Worm (Caenorhabditis elegans): ENCODE results near the gene fbxa-185.
A peak's percentile ranks its signal among the peaks of the same experiment; 100 is the strongest.

Gene fbxa-185

DNA sequence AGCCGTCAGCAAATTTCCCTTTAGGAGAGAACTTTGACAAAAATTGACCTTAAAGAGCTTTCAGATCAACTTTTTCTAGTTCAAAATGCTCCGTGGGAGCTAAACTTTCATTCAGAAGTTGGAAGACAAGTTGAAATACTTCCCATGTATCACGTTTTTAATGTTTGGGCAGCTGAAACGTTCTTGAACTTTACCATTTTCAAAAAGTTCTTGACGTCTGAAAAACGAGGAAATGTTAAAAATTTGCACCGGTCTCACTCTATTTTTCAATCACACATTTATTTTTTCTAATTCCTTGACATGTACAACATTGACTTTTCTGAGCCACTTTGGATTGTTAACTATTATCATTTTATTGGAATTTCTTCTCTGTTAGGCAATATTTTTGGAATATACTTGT, 28.7 kb upstream of the fbxa-185 start, which contains the start of gene sri-70:
Gene sri-70, plus strand, starts transcription at position 301 of the 400 bp plus-strand sequence.
- TF ChIP-seq ztf-11 (tag; optimal IDR thresholded peaks at IDR 0.05) (no peak), dmd-4 (tag; optimal IDR thresholded peaks at IDR 0.05) (no peak), mbf-1 (tag; optimal IDR thresholded peaks at IDR 0.05) (no peak), nhr-12 (tag; optimal IDR thresholded peaks at IDR 0.05) (no peak), nhr-11 (tag; optimal IDR thresholded peaks at IDR 0.05) (no peak), ztf-4 (tag; optimal IDR thresholded peaks at IDR 0.05) (no peak), C34F6.9 (tag; optimal IDR thresholded peaks at IDR 0.05) (no peak), zag-1 (tag; optimal IDR thresholded peaks at IDR 0.05) (no peak)

DNA sequence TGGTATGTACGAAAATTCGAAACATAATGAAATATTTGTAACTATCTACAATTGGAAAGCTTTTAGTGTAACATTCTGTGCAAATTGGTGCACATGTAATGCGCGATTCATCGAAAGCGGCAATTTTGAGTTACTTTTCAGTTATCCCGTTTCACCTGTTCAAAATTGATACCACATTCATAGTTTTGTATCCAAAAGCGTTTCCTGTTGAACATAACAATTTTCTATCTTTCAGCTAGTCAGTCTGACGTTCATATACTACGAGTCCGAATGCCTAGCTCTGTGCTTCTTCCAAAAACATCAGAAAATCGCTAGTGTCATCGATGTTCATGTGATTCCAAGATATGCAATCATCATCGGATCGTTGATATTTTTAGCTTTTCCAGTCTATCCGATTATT, 28.0 kb upstream of the fbxa-185 start:
- TF ChIP-seq nhr-77 (tag; optimal IDR thresholded peaks at IDR 0.05), result no peak
- TF ChIP-seq mab-5 (tag; optimal IDR thresholded peaks at IDR 0.05), result no peak
- no peak for TF ChIP-seq nhr-23 (tag; optimal IDR thresholded peaks at IDR 0.05)
- no peak for TF ChIP-seq mbf-1 (tag; optimal IDR thresholded peaks at IDR 0.05)
- no peak for TF ChIP-seq fos-1 (tag; optimal IDR thresholded peaks at IDR 0.05)
- no peak for TF ChIP-seq elt-3 (tag; optimal IDR thresholded peaks at IDR 0.05)
- TF ChIP-seq aly-2 (tag; optimal IDR thresholded peaks at IDR 0.05), result no peak
- TF ChIP-seq sma-3 (GFP tag; optimal IDR thresholded peaks at IDR 0.05), result no peak
- TF ChIP-seq dmd-4 (tag; optimal IDR thresholded peaks at IDR 0.05), result no peak
- no peak for TF ChIP-seq nhr-129 (tag; optimal IDR thresholded peaks at IDR 0.05)
- TF ChIP-seq nhr-10 (tag; optimal IDR thresholded peaks at IDR 0.05), result no peak
- no peak for TF ChIP-seq sma-9 (GFP tag; optimal IDR thresholded peaks at IDR 0.05)
- TF ChIP-seq sma-9 (tag; optimal IDR thresholded peaks at IDR 0.05), result no peak
- no peak for TF ChIP-seq peb-1 (tag; optimal IDR thresholded peaks at IDR 0.05)
- TF ChIP-seq egl-27 (tag; optimal IDR thresholded peaks at IDR 0.05), result no peak
- TF ChIP-seq mdl-1 (tag; optimal IDR thresholded peaks at IDR 0.05), result no peak
- no peak for TF ChIP-seq R02D3.7 (tag; optimal IDR thresholded peaks at IDR 0.05)
- no peak for TF ChIP-seq elt-1 (tag; optimal IDR thresholded peaks at IDR 0.05)
- no peak for TF ChIP-seq nhr-237 (tag; optimal IDR thresholded peaks at IDR 0.05)

- TF ChIP-seq sem-4 (tag; optimal IDR thresholded peaks at IDR 0.05) (no peak), mab-5 (tag; optimal IDR thresholded peaks at IDR 0.05) (no peak), sma-3 (GFP tag; optimal IDR thresholded peaks at IDR 0.05) (no peak), ceh-82 (tag; optimal IDR thresholded peaks at IDR 0.05) (no peak), zag-1 (tag; optimal IDR thresholded peaks at IDR 0.05) (no peak), snpc-4 (tag; optimal IDR thresholded peaks at IDR 0.05) (peak; percentile 5), skn-1 (tag; optimal IDR thresholded peaks at IDR 0.05) (no peak), R02D3.7 (tag; optimal IDR thresholded peaks at IDR 0.05) (no peak)
These were observed 23.5 kb upstream of the fbxa-185 start for ce11 chrV:17307926-17308325.

ce11 chrV:17312386-17312785, 19.1 kb upstream of the fbxa-185 start, which contains the start of gene Y61B8B.3:
Gene Y61B8B.3, minus strand, starts transcription at chrV:17312486.
- TF ChIP-seq C34F6.9 (tag; optimal IDR thresholded peaks at IDR 0.05) (no peak), unc-62 (GFP tag; optimal IDR thresholded peaks at IDR 0.05) (no peak), mbf-1 (tag; optimal IDR thresholded peaks at IDR 0.05) (no peak), crh-2 (tag; optimal IDR thresholded peaks at IDR 0.05) (no peak), elt-1 (tag; optimal IDR thresholded peaks at IDR 0.05) (no peak), nhr-21 (tag; optimal IDR thresholded peaks at IDR 0.05) (no peak), ama-1 (optimal IDR thresholded peaks at IDR 0.05) (no peak)

DNA sequence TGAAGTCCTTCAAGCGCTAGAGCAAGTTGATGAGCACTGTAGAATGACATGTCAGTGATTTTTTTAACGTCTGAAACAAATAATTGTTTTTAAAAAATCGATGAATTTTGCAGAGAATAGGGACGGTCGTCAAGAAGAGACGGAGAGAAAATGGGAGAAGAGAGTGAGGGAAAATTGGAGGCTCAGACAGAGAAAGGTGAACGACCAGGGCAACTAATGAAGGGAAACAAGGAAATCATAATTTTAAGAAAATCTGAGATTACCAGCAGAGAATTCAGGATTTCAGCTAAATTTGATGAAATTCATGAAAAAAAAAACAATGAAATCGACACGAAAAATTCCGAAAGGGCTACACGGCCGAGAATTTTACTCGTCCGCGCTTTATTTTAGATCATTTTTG, 16.4 kb upstream of the fbxa-185 start, which contains the start of gene F31E9.6:
Gene F31E9.6, minus strand, starts transcription at position 91 of the 400 bp plus-strand sequence.
- TF ChIP-seq lin-39 (tag; optimal IDR thresholded peaks at IDR 0.05), result no peak
- TF ChIP-seq sma-3 (GFP tag; optimal IDR thresholded peaks at IDR 0.05), result no peak
- TF ChIP-seq crh-2 (tag; optimal IDR thresholded peaks at IDR 0.05), result no peak
- no peak for TF ChIP-seq nhr-237 (tag; optimal IDR thresholded peaks at IDR 0.05)
- TF ChIP-seq nhr-10 (tag; optimal IDR thresholded peaks at IDR 0.05), result no peak
- TF ChIP-seq mab-5 (tag; optimal IDR thresholded peaks at IDR 0.05), result no peak
- no peak for TF ChIP-seq F13H6.1 (tag; optimal IDR thresholded peaks at IDR 0.05)
- TF ChIP-seq nhr-25 (tag; optimal IDR thresholded peaks at IDR 0.05), result no peak
- TF ChIP-seq elt-1 (tag; optimal IDR thresholded peaks at IDR 0.05), result no peak
- no peak for TF ChIP-seq lin-11 (tag; optimal IDR thresholded peaks at IDR 0.05)
- no peak for TF ChIP-seq ztf-11 (tag; optimal IDR thresholded peaks at IDR 0.05)
- no peak for TF ChIP-seq ama-1 (optimal IDR thresholded peaks at IDR 0.05)
- no peak for TF ChIP-seq lin-13 (GFP tag; optimal IDR thresholded peaks at IDR 0.05)
- no peak for TF ChIP-seq mdl-1 (tag; optimal IDR thresholded peaks at IDR 0.05)
- TF ChIP-seq ceh-82 (tag; optimal IDR thresholded peaks at IDR 0.05), result no peak
- no peak for TF ChIP-seq lsy-2 (tag; optimal IDR thresholded peaks at IDR 0.05)
- no peak for TF ChIP-seq ztf-1 (GFP tag; conservative IDR thresholded peaks at IDR 0.05)

Measured in whole organism, L2 larva.